Fruit fly (Drosophila melanogaster) whole organism, embryonic: ENCODE data around the gene CG15803.
A peak's percentile ranks its signal among the peaks of the same experiment; 100 is the strongest.

ENCODE experiments used
- CG11247 ChIP-seq: fragments of 200-800 bp; sonication (Bioruptor generic); IDR thresholded peaks from 2 replicates; pipeline ENCODE4 v1.3.6; 2022; ENCODE audit warnings: missing biosample characterization, missing genetic modification characterization
- CG11398 ChIP-seq: fragments of 200-800 bp; sonication (Bioruptor generic); optimal IDR thresholded peaks from 2 replicates; lab custom pipeline; 2016; ENCODE audit warnings: missing biosample characterization, missing genetic modification characterization
- CG12104 ChIP-seq: fragments of 200-800 bp; sonication (Bioruptor generic); optimal IDR thresholded peaks from 3 replicates; lab custom pipeline; 2016; ENCODE audit warnings: missing biosample characterization, missing genetic modification characterization
- CG12391 ChIP-seq: fragments of 200-800 bp; sonication (Bioruptor generic); optimal IDR thresholded peaks from 3 replicates; lab custom pipeline; 2018; ENCODE audit warnings: missing biosample characterization, mild to moderate bottlenecking, missing genetic modification characterization, moderate library complexity
- CG12659 ChIP-seq: fragments of 200-800 bp; sonication (Bioruptor generic); optimal IDR thresholded peaks from 3 replicates; lab custom pipeline; 2017; ENCODE audit warnings: mild to moderate bottlenecking, missing biosample characterization, missing genetic modification reagents, missing genetic modification characterization
- CG13775 ChIP-seq: fragments of 200-800 bp; sonication (Bioruptor generic); optimal IDR thresholded peaks from 3 replicates; lab custom pipeline; 2017; ENCODE audit warnings: missing biosample characterization, mild to moderate bottlenecking, missing genetic modification characterization
- CG14050 ChIP-seq: fragments of 200-800 bp; sonication (Bioruptor generic); IDR thresholded peaks from 3 replicates; pipeline ENCODE4 v1.3.6; 2022; ENCODE audit warnings: missing biosample characterization, missing genetic modification characterization
- CG15011 ChIP-seq: fragments of 200-800 bp; sonication (Bioruptor generic); optimal IDR thresholded peaks from 3 replicates; lab custom pipeline; 2018; ENCODE audit warnings: missing biosample characterization, mild to moderate bottlenecking, missing genetic modification characterization
- CG15514 ChIP-seq: fragments of 200-800 bp; sonication (Bioruptor generic); optimal IDR thresholded peaks from 3 replicates; lab custom pipeline; 2017; ENCODE audit warnings: missing biosample characterization, missing genetic modification characterization, mild to moderate bottlenecking, moderate library complexity, missing genetic modification reagents
- CG1647 ChIP-seq: fragments of 200-800 bp; sonication (Bioruptor generic); optimal IDR thresholded peaks from 3 replicates; lab custom pipeline; 2016; ENCODE audit warnings: missing biosample characterization, missing genetic modification characterization
- CG17829 ChIP-seq: fragments of 200-800 bp; optimal IDR thresholded peaks from 2 replicates; lab custom pipeline; 2019; ENCODE audit warnings: missing biosample characterization, mild to moderate bottlenecking, missing genetic modification characterization, moderate library complexity
- CG18262 ChIP-seq: fragments of 200-800 bp; optimal IDR thresholded peaks from 3 replicates; lab custom pipeline; 2019; ENCODE audit warnings: missing biosample characterization, mild to moderate bottlenecking, missing genetic modification characterization, moderate library complexity
- CG31365 ChIP-seq: fragments of 200-800 bp; sonication (Bioruptor generic); optimal IDR thresholded peaks from 2 replicates; lab custom pipeline; 2018; ENCODE audit warnings: missing biosample characterization, mild to moderate bottlenecking, missing genetic modification characterization
- CG31441 ChIP-seq: fragments of 200-800 bp; sonication (Bioruptor generic); IDR thresholded peaks from 2 replicates; pipeline ENCODE4 v1.3.6; 2022; ENCODE audit warnings: missing biosample characterization, missing genetic modification characterization
- CG3163 ChIP-seq: fragments of 200-800 bp; sonication (Bioruptor generic); optimal IDR thresholded peaks from 3 replicates; lab custom pipeline; 2016; ENCODE audit warnings: missing biosample characterization, missing genetic modification characterization
- CG32532 ChIP-seq: fragments of 200-800 bp; sonication (Bioruptor generic); IDR thresholded peaks from 2 replicates; pipeline ENCODE4 v1.3.6; 2022; ENCODE audit warnings: missing biosample characterization, missing genetic modification characterization
- CG32772 ChIP-seq: fragments of 200-800 bp; sonication (Bioruptor generic); IDR thresholded peaks from 2 replicates; pipeline ENCODE4 v1.3.6; 2022; ENCODE audit warnings: missing biosample characterization, missing genetic modification characterization
- CG34422 ChIP-seq: fragments of 200-800 bp; sonication (Bioruptor generic); IDR thresholded peaks from 3 replicates; pipeline ENCODE4 v1.3.6; 2022; ENCODE audit warnings: missing biosample characterization, missing genetic modification characterization
- CG3847 ChIP-seq: fragments of 200-800 bp; sonication (Bioruptor generic); IDR thresholded peaks from 2 replicates; pipeline ENCODE4 v1.3.6; 2022; ENCODE audit warnings: missing biosample characterization, missing genetic modification characterization
- CG4424 ChIP-seq: fragments of 200-800 bp; sonication (Bioruptor generic); optimal IDR thresholded peaks from 3 replicates; lab custom pipeline; 2016; ENCODE audit warnings: missing biosample characterization, missing genetic modification characterization
- CG6272 ChIP-seq: fragments of 200-800 bp; sonication (Bioruptor generic); IDR thresholded peaks from 2 replicates; pipeline ENCODE4 v1.3.6; 2022; ENCODE audit warnings: missing biosample characterization, missing genetic modification characterization
- CG6654 ChIP-seq: fragments of 200-800 bp; sonication (Bioruptor generic); optimal IDR thresholded peaks from 2 replicates; lab custom pipeline; 2017; ENCODE audit warnings: missing biosample characterization, mild to moderate bottlenecking, missing genetic modification characterization
- CG7556 ChIP-seq: fragments of 200-800 bp; sonication (Bioruptor generic); optimal IDR thresholded peaks from 2 replicates; lab custom pipeline; 2017; ENCODE audit warnings: missing biosample characterization, mild to moderate bottlenecking, missing genetic modification characterization
- CG8290 ChIP-seq, 3 experiments: fragments of 200-800 bp; sonication (Bioruptor generic); optimal IDR thresholded peaks; 2 replicates each; lab custom pipeline; 2016 to 2019; ENCODE audit warnings: missing biosample characterization in 3 of 3, missing genetic modification characterization in 3 of 3, mild to moderate bottlenecking in 2 of 3, moderate library complexity in 1 of 3
- CG9932 ChIP-seq: fragments of 200-800 bp; sonication (Bioruptor generic); IDR thresholded peaks from 2 replicates; pipeline ENCODE4 v1.3.6; 2022; ENCODE audit warnings: missing biosample characterization, missing genetic modification characterization
- CTCF ChIP-seq: fragments of 200-800 bp; sonication (Bioruptor generic); optimal IDR thresholded peaks from 2 replicates; lab custom pipeline; 2017; ENCODE audit warnings: missing biosample characterization, mild to moderate bottlenecking, missing genetic modification characterization, moderate library complexity
- Elba2 ChIP-seq: fragments of 200-800 bp; sonication (Bioruptor generic); optimal IDR thresholded peaks from 3 replicates; lab custom pipeline; 2016; ENCODE audit warnings: missing biosample characterization, missing genetic modification characterization
- Fer2 ChIP-seq: fragments of 200-800 bp; sonication (Bioruptor generic); optimal IDR thresholded peaks from 2 replicates; lab custom pipeline; 2018; ENCODE audit warnings: missing biosample characterization, mild to moderate bottlenecking, missing genetic modification characterization, moderate library complexity
- HLH4C ChIP-seq: fragments of 200-800 bp; sonication (Bioruptor generic); IDR thresholded peaks from 3 replicates; pipeline ENCODE4 v1.3.6; 2022; ENCODE audit warnings: missing biosample characterization, missing genetic modification characterization; ENCODE audit not compliant: partially characterized antibody
- MBD-R2 ChIP-seq: fragments of 200-800 bp; sonication (Bioruptor generic); IDR thresholded peaks from 2 replicates; pipeline ENCODE4 v1.3.6; 2022; ENCODE audit warnings: missing biosample characterization, missing genetic modification characterization
- Nf-YC ChIP-seq: fragments of 200-800 bp; optimal IDR thresholded peaks from 3 replicates; lab custom pipeline; 2019; ENCODE audit warnings: missing biosample characterization, mild to moderate bottlenecking, missing genetic modification characterization, moderate library complexity
- Rfx ChIP-seq: fragments of 200-800 bp; sonication (Bioruptor generic); IDR thresholded peaks from 2 replicates; pipeline ENCODE4 v1.3.6; 2022; ENCODE audit warnings: missing biosample characterization, missing genetic modification characterization
- Stat92E ChIP-seq, 3 experiments: fragments of >200 bp in 2 of 3; fragments of 200-800 bp in 1 of 3; sonication (Bioruptor generic) in 1 of 3; optimal IDR thresholded peaks; 2 replicates each; lab custom pipeline; 2017 to 2019; ENCODE audit warnings: missing biosample characterization in 3 of 3, missing genetic modification characterization in 3 of 3, mild to moderate bottlenecking in 1 of 3, moderate library complexity in 1 of 3
- Usf ChIP-seq: fragments of 200-800 bp; sonication (Bioruptor generic); optimal IDR thresholded peaks from 2 replicates; lab custom pipeline; 2017; ENCODE audit warnings: missing genotype, missing biosample characterization, missing genetic modification characterization
- Vsx1 ChIP-seq: fragments of 200-800 bp; sonication (Bioruptor generic); optimal IDR thresholded peaks from 2 replicates; lab custom pipeline; 2017; ENCODE audit warnings: missing biosample characterization, mild to moderate bottlenecking, missing genetic modification characterization, missing genetic modification reagents
- ash1 ChIP-seq: fragments of 200-800 bp; sonication (Bioruptor generic); optimal IDR thresholded peaks from 2 replicates; lab custom pipeline; 2018; ENCODE audit warnings: missing biosample characterization, mild to moderate bottlenecking, missing genetic modification characterization
- bab2 ChIP-seq: fragments of 200-800 bp; sonication (Bioruptor generic); optimal IDR thresholded peaks from 2 replicates; lab custom pipeline; 2016; ENCODE audit warnings: missing biosample characterization, missing genetic modification characterization
- ftz-f1 ChIP-seq: fragments of 200-800 bp; sonication (Bioruptor generic); optimal IDR thresholded peaks from 2 replicates; lab custom pipeline; 2016; ENCODE audit warnings: missing biosample characterization, missing genetic modification characterization
- fu2 ChIP-seq: fragments of 200-800 bp; sonication (Bioruptor generic); optimal IDR thresholded peaks from 2 replicates; lab custom pipeline; 2016; ENCODE audit warnings: missing biosample characterization, missing genetic modification characterization
- hbn ChIP-seq: fragments of 200-800 bp; sonication (Bioruptor generic); IDR thresholded peaks from 2 replicates; pipeline ENCODE4 v1.3.6; 2022; ENCODE audit warnings: missing biosample characterization, missing genetic modification characterization; ENCODE audit not compliant: partially characterized antibody
- hth ChIP-seq: fragments of >200 bp; optimal IDR thresholded peaks from 2 replicates; lab custom pipeline; 2017; ENCODE audit warnings: inconsistent platforms
- lov ChIP-seq, 2 experiments: fragments of 200-800 bp in 1 of 2; fragments of >200 bp in 1 of 2; sonication (Bioruptor generic) in 1 of 2; IDR thresholded peaks in 1 of 2; optimal IDR thresholded peaks in 1 of 2; 2 replicates in 1 of 2; 3 replicates in 1 of 2; pipeline versions ENCODE4 v1.3.6 to Lab custom; 2017 to 2022; ENCODE audit warnings: missing biosample characterization in 1 of 2, missing genetic modification characterization in 1 of 2
- phol ChIP-seq: fragments of 200-800 bp; sonication (Bioruptor generic); optimal IDR thresholded peaks from 3 replicates; lab custom pipeline; 2018; ENCODE audit warnings: missing biosample characterization, mild to moderate bottlenecking, missing genetic modification characterization, moderate library complexity
- pzg ChIP-seq: fragments of 200-800 bp; sonication (Bioruptor generic); optimal IDR thresholded peaks from 3 replicates; lab custom pipeline; 2018; ENCODE audit warnings: missing biosample characterization, mild to moderate bottlenecking, missing genetic modification characterization, moderate library complexity
- sd ChIP-seq: fragments of 200-800 bp; sonication (Bioruptor generic); optimal IDR thresholded peaks from 3 replicates; lab custom pipeline; 2018; ENCODE audit warnings: missing biosample characterization, mild to moderate bottlenecking, missing genetic modification characterization, moderate library complexity
- sqz ChIP-seq: fragments of 200-800 bp; sonication (Bioruptor generic); optimal IDR thresholded peaks from 3 replicates; lab custom pipeline; 2018; ENCODE audit warnings: missing biosample characterization, mild to moderate bottlenecking, missing genetic modification characterization
- trem ChIP-seq: fragments of 200-800 bp; optimal IDR thresholded peaks from 3 replicates; lab custom pipeline; 2019; ENCODE audit warnings: missing biosample characterization, mild to moderate bottlenecking, missing genetic modification characterization, moderate library complexity
- zf30C ChIP-seq: fragments of 200-800 bp; sonication (Bioruptor generic); optimal IDR thresholded peaks from 3 replicates; lab custom pipeline; 2018; ENCODE audit warnings: missing biosample characterization, mild to moderate bottlenecking, missing genetic modification characterization

Gene CG15803

DNA sequence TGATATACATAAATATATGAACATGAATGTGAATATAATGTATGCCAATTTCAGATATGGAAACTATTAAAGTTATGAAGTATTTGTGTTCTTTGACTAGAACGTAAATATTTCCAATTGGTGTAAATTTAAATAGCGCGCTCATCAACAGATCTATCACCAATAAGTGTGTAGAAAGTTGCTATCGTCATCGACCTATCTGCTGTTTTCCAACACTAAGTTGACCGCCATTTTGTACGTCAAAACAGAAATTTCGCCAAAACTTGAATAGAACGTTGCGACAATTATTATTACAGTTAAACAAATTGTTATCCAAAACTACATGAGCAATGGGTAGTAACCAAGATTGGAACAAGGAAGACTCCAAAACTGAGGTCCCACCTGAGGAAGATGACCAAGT, 25.1 kb upstream of the CG15803 start, which contains the start of gene cona (continued):
- TF ChIP-seq lov (optimal IDR thresholded peaks at IDR 0.05; lab: Kevin White, UChicago) (no peak), lov (GFP tag; IDR thresholded peaks at IDR 0.05; lab: Robert Waterston, UW) (no peak), phol (tag; lab: Kevin White, UChicago) (peak; percentile 97), Vsx1 (no peak), pzg (GFP tag; lab: Kevin White, UChicago) (peak; percentile 42), Elba2 (GFP tag; lab: Kevin White, UChicago) (peak; percentile 86), sd (tag; lab: Kevin White, UChicago) (no peak), CG12659 (GFP tag; lab: Kevin White, UChicago) (peak; percentile 6), MBD-R2 (GFP tag; lab: Robert Waterston, UW) (0 out of 2 replicates have a peak, but pooled peaks have one; percentile 33), hth (lab: Kevin White, UChicago) (no peak), sqz (GFP tag; lab: Kevin White, UChicago) (no peak), Nf-YC (no peak)
- TF ChIP-seq, all 482 proteins: peak for 18

- TF ChIP-seq CG8290 (GFP tag; optimal IDR thresholded peaks at IDR 0.05; lab: Kevin White, UChicago) (no peak), CG8290 (tag; optimal IDR thresholded peaks at IDR 0.05; lab: Kevin White, UChicago) (no peak), CG14050 (GFP tag; lab: Robert Waterston, UW) (no peak), CG32532 (GFP tag; lab: Robert Waterston, UW) (no peak), CG15011 (GFP tag; lab: Kevin White, UChicago) (no peak), Rfx (GFP tag; lab: Robert Waterston, UW) (no peak), CG11398 (GFP tag; lab: Kevin White, UChicago) (no peak), hbn (GFP tag; lab: Robert Waterston, UW) (no peak), CG11247 (GFP tag; lab: Robert Waterston, UW) (no peak), CG3163 (GFP tag; lab: Kevin White, UChicago) (no peak), CG3847 (GFP tag; lab: Robert Waterston, UW) (no peak), CG12104 (GFP tag; lab: Kevin White, UChicago) (no peak), CG32772 (no peak), CG1647 (GFP tag; lab: Kevin White, UChicago) (no peak), CG12391 (tag; lab: Kevin White, UChicago) (no peak), CG6272 (GFP tag; lab: Robert Waterston, UW) (no peak), bab2 (GFP tag; lab: Kevin White, UChicago) (no peak), zf30C (GFP tag; lab: Kevin White, UChicago) (no peak)
These were observed 24.4 kb upstream of the CG15803 start, which contains the start of gene CG14309 for dm6 chr3R:18384972-18385371. Gene CG14309, minus strand, starts transcription at chr3R:18385072.

dm6 chr3R:18381014-18381512, 20.5 kb upstream of the CG15803 start, which contains the start of gene CG7675:
Gene CG7675, minus strand, starts transcription at chr3R:18381178.
- TF ChIP-seq ash1 (GFP tag; lab: Kevin White, UChicago) (no peak), HLH4C (no peak), CG4424 (GFP tag; lab: Kevin White, UChicago) (no peak), Usf (no peak), CG13775 (GFP tag; lab: Kevin White, UChicago) (no peak), CG31365 (tag; lab: Kevin White, UChicago) (no peak), CG15514 (GFP tag; lab: Kevin White, UChicago) (peak; percentile 2), CG12104 (GFP tag; lab: Kevin White, UChicago) (no peak), CG34422 (GFP tag; lab: Robert Waterston, UW) (peak; percentile 60; the same call in 1 of the 3 replicates), Fer2 (no peak), Stat92E (GFP tag; optimal IDR thresholded peaks at IDR 0.05; lab: Kevin White, UChicago) (peak in 1 of 3 experiments; percentile 2), fu2 (GFP tag; lab: Kevin White, UChicago) (no peak), CG17829 (no peak), ftz-f1 (GFP tag; lab: Kevin White, UChicago) (peak; percentile 20), CG3163 (GFP tag; lab: Kevin White, UChicago) (peak; percentile 84), CG7556 (no peak), CG18262 (tag; lab: Kevin White, UChicago) (no peak), CG9932 (no peak), CTCF (GFP tag; lab: Kevin White, UChicago) (peak; percentile 91), CG31441 (GFP tag; lab: Robert Waterston, UW) (no peak), CG6654 (GFP tag; lab: Kevin White, UChicago) (no peak), trem (no peak)
